Fruit fly (Drosophila melanogaster): Measurements from ENCODE around the gene Tdh.
A peak's percentile ranks its signal among the peaks of the same experiment; 100 is the strongest.

Gene Tdh

DNA sequence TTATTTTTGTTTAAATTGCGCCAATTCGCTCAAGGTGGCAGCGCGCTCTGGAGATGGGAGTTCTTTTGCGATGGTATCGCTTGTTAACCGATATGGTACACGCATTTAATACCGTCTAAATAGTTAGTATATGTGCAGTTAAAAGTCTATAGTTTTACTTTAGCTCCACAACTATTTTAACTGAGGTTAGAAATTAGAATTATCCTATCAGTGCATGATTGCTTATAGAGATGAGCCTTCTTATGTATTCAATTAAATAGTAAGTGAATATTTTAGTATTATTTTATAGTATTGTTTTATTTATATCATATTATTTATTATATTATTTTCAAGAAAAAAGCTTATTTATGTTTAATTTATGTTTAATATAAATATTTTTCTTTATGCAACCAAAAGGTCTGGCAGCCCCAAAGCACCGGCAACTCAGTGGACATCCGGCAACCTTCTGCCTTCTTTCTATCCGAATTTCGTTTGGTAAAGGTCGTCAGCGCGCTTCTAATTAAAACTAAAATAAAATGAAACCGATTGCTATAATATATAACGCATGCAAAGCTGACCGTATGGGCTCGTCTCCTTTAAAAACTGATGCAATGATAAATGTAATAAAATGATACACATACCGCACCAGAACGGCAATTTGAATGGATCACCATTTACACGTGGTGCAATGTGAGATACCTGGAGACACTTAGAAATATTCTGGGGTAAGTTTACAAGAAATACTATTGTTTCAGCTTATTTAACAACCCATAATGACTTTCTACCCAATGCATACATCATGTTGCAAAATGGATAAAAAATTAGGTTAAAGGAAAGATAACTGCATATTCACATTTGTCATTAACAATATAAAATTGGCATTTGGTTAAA is 13.7 kb upstream of the Tdh start, which contains the start of gene CG5199 (continued):
- TF ChIP-seq Gug (GFP tag; IDR thresholded peaks at IDR 0.05): peak; percentile 61; the same call in 3 of the 4 replicates
- peak; percentile 57 for TF ChIP-seq CG34422 (GFP tag; IDR thresholded peaks at IDR 0.05)
- TF ChIP-seq CG10959 (GFP tag; IDR thresholded peaks at IDR 0.05): no peak
- no peak for TF ChIP-seq p53 (GFP tag; optimal IDR thresholded peaks at IDR 0.05)
- TF ChIP-seq CG15011 (GFP tag; optimal IDR thresholded peaks at IDR 0.05): no peak
- TF ChIP-seq CG18599 (GFP tag; optimal IDR thresholded peaks at IDR 0.05): peak; percentile 69
- peak; percentile 84 for TF ChIP-seq inv (GFP tag; IDR thresholded peaks at IDR 0.05; ENCODE audit: partially characterized antibody)
- TF ChIP-seq Sry-β (GFP tag; optimal IDR thresholded peaks at IDR 0.05): peak; percentile 37
- TF ChIP-seq zf30C (GFP tag; optimal IDR thresholded peaks at IDR 0.05): peak; percentile 86
- TF ChIP-seq yki (optimal IDR thresholded peaks at IDR 0.05): no peak
- peak; percentile 90 for TF ChIP-seq CG17361 (GFP tag; IDR thresholded peaks at IDR 0.05)
- TF ChIP-seq rib (GFP tag; IDR thresholded peaks at IDR 0.05): no peak
- TF ChIP-seq CG12942 (GFP tag; optimal IDR thresholded peaks at IDR 0.05): peak; percentile 50
- TF ChIP-seq HmgZ (tag; optimal IDR thresholded peaks at IDR 0.05): no peak
- TF ChIP-seq gfzf (GFP tag; optimal IDR thresholded peaks at IDR 0.05): peak; percentile 33
- peak; percentile 28 for TF ChIP-seq CHES-1-like (GFP tag; optimal IDR thresholded peaks at IDR 0.05)
- peak; percentile 66 for TF ChIP-seq unpg (GFP tag; optimal IDR thresholded peaks at IDR 0.05)
- peak; percentile 78 for TF ChIP-seq CG6272 (GFP tag; IDR thresholded peaks at IDR 0.05)
- peak; percentile 62; the same call in 1 of the 3 replicates for TF ChIP-seq zfh1 (GFP tag; IDR thresholded peaks at IDR 0.05)
- TF ChIP-seq Xrp1 (GFP tag; IDR thresholded peaks at IDR 0.05): peak; percentile 67
- peak; percentile 77 for TF ChIP-seq lab (GFP tag; optimal IDR thresholded peaks at IDR 0.05)
- no peak for TF ChIP-seq nerfin-1 (tag; optimal IDR thresholded peaks at IDR 0.05)
- 0 out of 2 replicates have a peak, but pooled peaks have one; percentile 45 for TF ChIP-seq CG11085 (GFP tag; IDR thresholded peaks at IDR 0.05)
- no peak for TF ChIP-seq CG14014 (GFP tag; IDR thresholded peaks at IDR 0.05)
- TF ChIP-seq tap (tag; optimal IDR thresholded peaks at IDR 0.05): peak; percentile 45
- TF ChIP-seq Adf1 (GFP tag; IDR thresholded peaks at IDR 0.05): no peak
- peak; percentile 37 for TF ChIP-seq CG16815 (GFP tag; optimal IDR thresholded peaks at IDR 0.05)
- peak; percentile 85 for TF ChIP-seq phol (tag; optimal IDR thresholded peaks at IDR 0.05)
- peak; percentile 71 for TF ChIP-seq CG9932 (GFP tag; IDR thresholded peaks at IDR 0.05)
- peak; percentile 40 for TF ChIP-seq Ets97D (GFP tag; optimal IDR thresholded peaks at IDR 0.05)
- peak in 1 of 3 experiments; percentile 75 for TF ChIP-seq lola (GFP tag; optimal IDR thresholded peaks at IDR 0.05)
- TF ChIP-seq Jarid2 (GFP tag; optimal IDR thresholded peaks at IDR 0.05): peak; percentile 25
- TF ChIP-seq esg (GFP tag; conservative IDR thresholded peaks at IDR 0.05): peak; percentile 33; the same call in 1 of the 2 replicates
- no peak for TF ChIP-seq Gsc (GFP tag; IDR thresholded peaks at IDR 0.05)
- peak; percentile 77 for TF ChIP-seq dysf (GFP tag; IDR thresholded peaks at IDR 0.05)
- TF ChIP-seq ci (GFP tag; IDR thresholded peaks at IDR 0.05): no peak
- peak; percentile 50 for TF ChIP-seq stwl (tag; optimal IDR thresholded peaks at IDR 0.05)
- no peak for TF ChIP-seq repo (GFP tag; optimal IDR thresholded peaks at IDR 0.05)
- TF ChIP-seq CG11456 (GFP tag; IDR thresholded peaks at IDR 0.05): peak; percentile 57; the same call in 1 of the 3 replicates
- TF ChIP-seq Ravus (GFP tag; IDR thresholded peaks at IDR 0.05): peak; percentile 5; the same call in 1 of the 2 replicates
- TF ChIP-seq CG8478 (optimal IDR thresholded peaks at IDR 0.05): no peak
- no peak for TF ChIP-seq Stat92E (GFP tag; optimal IDR thresholded peaks at IDR 0.05)
- no peak for TF ChIP-seq oc (tag; optimal IDR thresholded peaks at IDR 0.05)
- TF ChIP-seq Bteb2 (GFP tag; optimal IDR thresholded peaks at IDR 0.05): no peak
- TF ChIP-seq kah (GFP tag; optimal IDR thresholded peaks at IDR 0.05): peak; percentile 39
- peak; percentile 64 for TF ChIP-seq E2f1 (GFP tag; IDR thresholded peaks at IDR 0.05)
- TF ChIP-seq az2 (GFP tag; optimal IDR thresholded peaks at IDR 0.05): peak; percentile 46
- peak; percentile 62 for TF ChIP-seq Dp (GFP tag; optimal IDR thresholded peaks at IDR 0.05)
- TF ChIP-seq CG13123 (GFP tag; optimal IDR thresholded peaks at IDR 0.05): no peak
